Fruit fly (Drosophila melanogaster): ENCODE measurements around the gene Cyp40.

dm6 chr3L:9675528-9675963 lies 47.1 kb downstream of the Cyp40 start:
- TF ChIP-seq Lpt (GFP tag; optimal IDR thresholded peaks at IDR 0.05) (peak; percentile 44), CG16779 (tag; optimal IDR thresholded peaks at IDR 0.05) (peak; percentile 72), OdsH (GFP tag; optimal IDR thresholded peaks at IDR 0.05) (no peak), CG9139 (GFP tag; optimal IDR thresholded peaks at IDR 0.05) (no peak), Eip93F (GFP tag; optimal IDR thresholded peaks at IDR 0.05) (peak; percentile 49), salr (GFP tag; optimal IDR thresholded peaks at IDR 0.05) (peak in 1 of 2 experiments; percentile 47), Eip78C (GFP tag) (peak; percentile 71), spab (GFP tag; optimal IDR thresholded peaks at IDR 0.05) (no peak), svp (GFP tag) (peak; percentile 78), CG11762 (GFP tag; optimal IDR thresholded peaks at IDR 0.05; ENCODE audit: insufficient read depth) (no peak), achi (GFP tag; optimal IDR thresholded peaks at IDR 0.05) (no peak)

Data from whole organism, prepupa.